Worm (Caenorhabditis elegans) whole organism, young adult: ENCODE results near the gene ndua-7.

ENCODE experiments used
- attf-3 ChIP-seq: fragments of 200-800 bp; sonication (Bioruptor generic); conservative IDR thresholded peaks from 2 replicates; pipeline ENCODE4 v1.3.6; 2022; ENCODE audit warnings: missing genetic modification reagents, missing genetic modification characterization, missing compliant biosample characterization
- hsf-1 ChIP-seq: fragments of 200-800 bp; sonication (Bioruptor generic); IDR thresholded peaks from 2 replicates; pipeline ENCODE4 v1.3.6; 2022; ENCODE audit warnings: missing genetic modification reagents, missing genetic modification characterization, missing compliant biosample characterization

DNA sequence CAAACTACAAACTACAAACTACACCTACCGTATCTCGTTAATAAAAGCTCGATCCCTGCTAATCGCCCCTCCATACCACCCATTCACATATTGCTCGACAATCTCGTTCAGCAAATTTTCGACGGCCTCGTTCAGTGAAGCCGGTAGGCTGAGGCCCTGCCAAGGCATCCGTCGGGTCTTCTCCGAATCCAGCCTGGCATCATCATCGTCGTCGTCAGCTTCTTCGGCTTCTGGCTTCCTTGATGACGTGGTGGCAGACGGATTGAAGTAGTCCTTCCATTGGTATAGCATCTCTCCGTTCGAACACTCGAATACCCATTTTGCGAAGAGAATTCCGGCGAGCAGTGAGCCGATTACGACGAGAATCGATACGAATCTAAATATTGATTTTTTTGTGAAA lies 36.3 kb upstream of the ndua-7 start:
- TF ChIP-seq hsf-1 (GFP tag; lab: Robert Waterston, UW) (no peak), attf-3 (GFP tag; lab: Robert Waterston, UW) (no peak)
